Fruit fly (Drosophila melanogaster) whole organism, prepupa: ENCODE results near the gene CG14280.

Experiments used
- Blimp-1 ChIP-seq: fragments of 200-800 bp; sonication (Bioruptor generic); optimal IDR thresholded peaks from 3 replicates; lab custom pipeline; 2017; ENCODE audit warnings: missing biosample characterization, missing genetic modification characterization, mild to moderate bottlenecking, moderate library complexity, missing genetic modification reagents
- CG10631 ChIP-seq: fragments of 200-800 bp; sonication (Bioruptor generic); optimal IDR thresholded peaks from 2 replicates; lab custom pipeline; 2016; ENCODE audit warnings: missing biosample characterization, missing genetic modification characterization
- CG10669 ChIP-seq: fragments of 200-800 bp; sonication (Bioruptor generic); optimal IDR thresholded peaks from 3 replicates; lab custom pipeline; 2018; ENCODE audit warnings: missing biosample characterization, mild to moderate bottlenecking, missing genetic modification characterization, moderate library complexity
- CG11294 ChIP-seq: fragments of 200-800 bp; sonication (Bioruptor generic); IDR thresholded peaks from 2 replicates; pipeline ENCODE4 v1.3.6; 2022; ENCODE audit warnings: missing biosample characterization, missing genetic modification characterization
- CG11762 ChIP-seq: fragments of 200-800 bp; sonication (Bioruptor generic); optimal IDR thresholded peaks from 3 replicates; lab custom pipeline; 2016; ENCODE audit warnings: missing biosample characterization, missing genetic modification characterization; ENCODE audit not compliant: insufficient read depth
- CG1621 ChIP-seq: fragments of 200-800 bp; sonication (Bioruptor generic); optimal IDR thresholded peaks from 3 replicates; lab custom pipeline; 2018; ENCODE audit warnings: missing biosample characterization, mild to moderate bottlenecking, missing genetic modification characterization
- CG32006 ChIP-seq: fragments of 200-800 bp; sonication (Bioruptor generic); optimal IDR thresholded peaks from 3 replicates; lab custom pipeline; 2017; ENCODE audit warnings: missing biosample characterization, mild to moderate bottlenecking, missing genetic modification characterization
- CG34406 ChIP-seq: fragments of 200-800 bp; sonication (Bioruptor generic); optimal IDR thresholded peaks from 3 replicates; lab custom pipeline; 2016; ENCODE audit warnings: missing biosample characterization, missing genetic modification characterization
- CG3919 ChIP-seq: fragments of 200-800 bp; sonication (Bioruptor generic); optimal IDR thresholded peaks from 3 replicates; lab custom pipeline; 2016; ENCODE audit warnings: missing biosample characterization, missing genetic modification characterization
- CG4318 ChIP-seq: fragments of 200-800 bp; sonication (Bioruptor generic); optimal IDR thresholded peaks from 3 replicates; lab custom pipeline; 2017; ENCODE audit warnings: missing biosample characterization, mild to moderate bottlenecking, missing genetic modification characterization
- CG6276 ChIP-seq: fragments of 200-800 bp; sonication (Bioruptor generic); optimal IDR thresholded peaks from 2 replicates; lab custom pipeline; 2017; ENCODE audit warnings: missing biosample characterization, mild to moderate bottlenecking, missing genetic modification characterization
- CG6792 ChIP-seq: fragments of 200-800 bp; sonication (Bioruptor generic); optimal IDR thresholded peaks from 3 replicates; lab custom pipeline; 2016; ENCODE audit warnings: missing biosample characterization, missing genetic modification characterization
- CG6808 ChIP-seq: fragments of 200-800 bp; sonication (Bioruptor generic); optimal IDR thresholded peaks from 3 replicates; lab custom pipeline; 2017; ENCODE audit warnings: missing biosample characterization, missing genetic modification characterization, mild to moderate bottlenecking, moderate library complexity, missing genetic modification reagents
- CG6854 ChIP-seq: fragments of 200-800 bp; sonication (Bioruptor generic); optimal IDR thresholded peaks from 2 replicates; lab custom pipeline; 2017; ENCODE audit warnings: missing biosample characterization, mild to moderate bottlenecking, missing genetic modification characterization
- CG7368 ChIP-seq: fragments of 200-800 bp; sonication (Bioruptor generic); optimal IDR thresholded peaks from 3 replicates; lab custom pipeline; 2016; ENCODE audit warnings: missing biosample characterization, missing genetic modification characterization
- CG8119 ChIP-seq: fragments of 200-800 bp; sonication (Bioruptor generic); IDR thresholded peaks from 3 replicates; pipeline ENCODE4 v1.3.6; 2022; ENCODE audit warnings: missing biosample characterization, missing genetic modification characterization
- CG8319 ChIP-seq: fragments of 200-800 bp; sonication (Bioruptor generic); optimal IDR thresholded peaks from 3 replicates; lab custom pipeline; 2016; ENCODE audit warnings: missing biosample characterization, missing genetic modification characterization
- CG8632 ChIP-seq: fragments of 200-800 bp; sonication (Bioruptor generic); optimal IDR thresholded peaks from 3 replicates; lab custom pipeline; 2016; ENCODE audit warnings: missing biosample characterization, missing genetic modification characterization
- CG9139 ChIP-seq: fragments of 200-800 bp; sonication (Bioruptor generic); optimal IDR thresholded peaks from 3 replicates; lab custom pipeline; 2017; ENCODE audit warnings: missing biosample characterization, mild to moderate bottlenecking, missing genetic modification characterization
- Eip78C ChIP-seq: fragments of 200-800 bp; sonication (Bioruptor generic); peaks from one replicate; lab custom pipeline; 2016; ENCODE audit warnings: missing biosample characterization, missing genetic modification characterization
- Ets21C ChIP-seq: fragments of 200-800 bp; sonication (Bioruptor generic); optimal IDR thresholded peaks from 3 replicates; lab custom pipeline; 2016; ENCODE audit warnings: missing biosample characterization, missing genetic modification characterization
- Gug ChIP-seq: fragments of 200-800 bp; sonication (Bioruptor generic); IDR thresholded peaks from 2 replicates; pipeline ENCODE4 v1.3.6; 2022; ENCODE audit warnings: missing biosample characterization, missing genetic modification characterization
- Hr38 ChIP-seq: sonication (Bioruptor generic); optimal IDR thresholded peaks from 2 replicates; lab custom pipeline; 2016; ENCODE audit warnings: missing biosample characterization, missing genetic modification characterization
- Hr39 ChIP-seq: fragments of 200-800 bp; sonication (Bioruptor generic); optimal IDR thresholded peaks from 2 replicates; lab custom pipeline; 2016; ENCODE audit warnings: missing biosample characterization, missing genetic modification characterization
- Hr4 ChIP-seq: fragments of 200-800 bp; sonication (Bioruptor generic); optimal IDR thresholded peaks from 3 replicates; lab custom pipeline; 2016; ENCODE audit warnings: missing biosample characterization, missing genetic modification characterization
- Met ChIP-seq: fragments of 200-800 bp; sonication (Bioruptor generic); optimal IDR thresholded peaks from 3 replicates; lab custom pipeline; 2016; ENCODE audit warnings: missing biosample characterization, missing genetic modification characterization
- OdsH ChIP-seq: fragments of 200-800 bp; sonication (Bioruptor generic); optimal IDR thresholded peaks from 3 replicates; lab custom pipeline; 2016; ENCODE audit warnings: missing biosample characterization, missing genetic modification characterization
- Smox ChIP-seq: fragments of 200-800 bp; sonication (Bioruptor generic); optimal IDR thresholded peaks from 3 replicates; lab custom pipeline; 2016; ENCODE audit warnings: missing biosample characterization, missing genetic modification characterization
- Sox102F ChIP-seq: fragments of 200-800 bp; sonication (Bioruptor generic); optimal IDR thresholded peaks from 2 replicates; lab custom pipeline; 2016; ENCODE audit warnings: missing biosample characterization, mild to moderate bottlenecking, missing genetic modification characterization
- Sox14 ChIP-seq: fragments of 200-800 bp; sonication (Bioruptor generic); optimal IDR thresholded peaks from 3 replicates; lab custom pipeline; 2016; ENCODE audit warnings: missing biosample characterization, missing genetic modification characterization
- Sox15 ChIP-seq: fragments of 200-800 bp; sonication (Bioruptor generic); optimal IDR thresholded peaks from 3 replicates; lab custom pipeline; 2016; ENCODE audit warnings: missing biosample characterization, missing genetic modification characterization
- acj6 ChIP-seq: fragments of 200-800 bp; sonication (Bioruptor generic); optimal IDR thresholded peaks from 3 replicates; lab custom pipeline; 2016; ENCODE audit warnings: missing biosample characterization, missing genetic modification characterization
- cyc ChIP-seq: fragments of 200-800 bp; sonication (Bioruptor generic); optimal IDR thresholded peaks from 3 replicates; lab custom pipeline; 2016; ENCODE audit warnings: missing biosample characterization, missing genetic modification characterization
- dac ChIP-seq: fragments of 200-800 bp; sonication (Bioruptor generic); optimal IDR thresholded peaks from 2 replicates; lab custom pipeline; 2017; ENCODE audit warnings: missing biosample characterization, mild to moderate bottlenecking, missing genetic modification characterization
- dsx ChIP-seq: fragments of 200-800 bp; optimal IDR thresholded peaks from 3 replicates; lab custom pipeline; 2019; ENCODE audit warnings: missing biosample characterization, mild to moderate bottlenecking, missing genetic modification characterization, moderate library complexity; ENCODE audit not compliant: poor library complexity, severe bottlenecking
- eg ChIP-seq: fragments of 200-800 bp; sonication (Bioruptor generic); IDR thresholded peaks from 3 replicates; pipeline ENCODE4 v1.3.6; 2022; ENCODE audit warnings: missing biosample characterization, missing genetic modification characterization
- esn ChIP-seq: fragments of 200-800 bp; sonication (Bioruptor generic); optimal IDR thresholded peaks from 2 replicates; lab custom pipeline; 2016; ENCODE audit warnings: missing biosample characterization, mild to moderate bottlenecking, missing genetic modification characterization, moderate library complexity
- fd59A ChIP-seq: fragments of 200-800 bp; sonication (Bioruptor generic); optimal IDR thresholded peaks from 2 replicates; lab custom pipeline; 2017; ENCODE audit warnings: missing biosample characterization, mild to moderate bottlenecking, missing genetic modification characterization, missing genetic modification reagents
- fd85E ChIP-seq: fragments of 200-800 bp; sonication (Bioruptor generic); optimal IDR thresholded peaks from 3 replicates; lab custom pipeline; 2016; ENCODE audit warnings: missing biosample characterization, missing genetic modification characterization
- fkh ChIP-seq: fragments of 200-800 bp; sonication (Bioruptor generic); optimal IDR thresholded peaks from 3 replicates; lab custom pipeline; 2017; ENCODE audit warnings: missing biosample characterization, mild to moderate bottlenecking, missing genetic modification characterization, moderate library complexity
- lz ChIP-seq: fragments of 200-800 bp; sonication (Bioruptor generic); optimal IDR thresholded peaks from 3 replicates; lab custom pipeline; 2016; ENCODE audit warnings: missing biosample characterization, missing genetic modification characterization
- net ChIP-seq: fragments of 200-800 bp; sonication (Bioruptor generic); optimal IDR thresholded peaks from 3 replicates; lab custom pipeline; 2016; ENCODE audit warnings: missing biosample characterization, missing genetic modification characterization
- spab ChIP-seq: fragments of 200-800 bp; sonication (Bioruptor generic); optimal IDR thresholded peaks from 2 replicates; lab custom pipeline; 2017; ENCODE audit warnings: missing biosample characterization, mild to moderate bottlenecking, missing genetic modification characterization, missing genetic modification reagents
- ss ChIP-seq, 2 experiments: fragments of 200-800 bp; sonication (Bioruptor generic); optimal IDR thresholded peaks; 2 replicates in 1 of 2; 3 replicates in 1 of 2; lab custom pipeline; 2017 to 2018; ENCODE audit warnings: mild to moderate bottlenecking in 2 of 2, missing biosample characterization in 2 of 2, missing genetic modification characterization in 2 of 2, moderate library complexity in 1 of 2
- svp ChIP-seq: fragments of 200-800 bp; sonication (Bioruptor generic); peaks from one replicate; lab custom pipeline; 2016; ENCODE audit warnings: missing biosample characterization, missing genetic modification characterization
- topi ChIP-seq: fragments of 200-800 bp; sonication (Bioruptor generic); optimal IDR thresholded peaks from 3 replicates; lab custom pipeline; 2016; ENCODE audit warnings: missing biosample characterization, missing genetic modification characterization
- vri ChIP-seq: fragments of 200-800 bp; sonication (Bioruptor generic); optimal IDR thresholded peaks from 3 replicates; lab custom pipeline; 2016; ENCODE audit warnings: missing biosample characterization, mild to moderate bottlenecking, missing genetic modification characterization

CG14280 gene

dm6 chr3R:19250063-19250462, 6.5 kb upstream of the CG14280 start:
- TF ChIP-seq CG8632 (GFP tag; lab: Kevin White, UChicago) (no peak), Eip78C (GFP tag; lab: Kevin White, UChicago) (peak; percentile 13), eg (GFP tag; lab: Robert Waterston, UW) (no peak), CG10631 (GFP tag; lab: Kevin White, UChicago) (no peak), fkh (peak; percentile 70), spab (no peak)

dm6 chr3R:19253975-19254374, 2.6 kb upstream of the CG14280 start:
- TF ChIP-seq Met (no peak), CG3919 (GFP tag; lab: Kevin White, UChicago) (no peak), Blimp-1 (GFP tag; lab: Kevin White, UChicago) (no peak), Hr39 (GFP tag; lab: Kevin White, UChicago) (no peak), cyc (no peak), Hr4 (no peak), CG9139 (GFP tag; lab: Kevin White, UChicago) (no peak), svp (peak; percentile 63), Eip78C (GFP tag; lab: Kevin White, UChicago) (peak; percentile 45), ss (GFP tag; optimal IDR thresholded peaks at IDR 0.05; lab: Kevin White, UChicago) (peak; percentile 35 to 91), CG6854 (peak; percentile 82), CG6276 (GFP tag; lab: Kevin White, UChicago) (no peak), CG8119 (no peak), Ets21C (GFP tag; lab: Kevin White, UChicago) (no peak), fkh (no peak), Hr38 (GFP tag; lab: Kevin White, UChicago) (no peak), Sox102F (GFP tag; lab: Kevin White, UChicago) (no peak), fd59A (GFP tag; lab: Kevin White, UChicago) (no peak), CG34406 (GFP tag; lab: Kevin White, UChicago) (no peak), CG11762 (GFP tag; lab: Kevin White, UChicago) (no peak), CG1621 (peak; percentile 10), spab (no peak), esn (GFP tag; lab: Kevin White, UChicago) (no peak), vri (GFP tag; lab: Kevin White, UChicago) (peak; percentile 17), dac (no peak), dsx (GFP tag; lab: Kevin White, UChicago) (peak; percentile 1), lz (GFP tag; lab: Kevin White, UChicago) (no peak), Sox14 (GFP tag; lab: Kevin White, UChicago) (no peak), CG6792 (GFP tag; lab: Kevin White, UChicago) (no peak), OdsH (GFP tag; lab: Kevin White, UChicago) (no peak), fd85E (GFP tag; lab: Kevin White, UChicago) (no peak), CG6808 (GFP tag; lab: Kevin White, UChicago) (peak; percentile 10), CG8632 (GFP tag; lab: Kevin White, UChicago) (no peak), CG10669 (GFP tag; lab: Kevin White, UChicago) (peak; percentile 8)

- TF ChIP-seq CG32006 (peak; percentile 66), Eip78C (GFP tag; lab: Kevin White, UChicago) (peak; percentile 73), CG8319 (GFP tag; lab: Kevin White, UChicago) (no peak), Sox14 (GFP tag; lab: Kevin White, UChicago) (peak; percentile 23), acj6 (GFP tag; lab: Kevin White, UChicago) (peak; percentile 56), CG6276 (GFP tag; lab: Kevin White, UChicago) (peak; percentile 61), cyc (peak; percentile 52), Smox (GFP tag; lab: Kevin White, UChicago) (no peak), fd85E (GFP tag; lab: Kevin White, UChicago) (no peak), Hr4 (peak; percentile 23), CG6854 (no peak), Blimp-1 (GFP tag; lab: Kevin White, UChicago) (no peak), topi (GFP tag; lab: Kevin White, UChicago) (peak; percentile 44), CG34406 (GFP tag; lab: Kevin White, UChicago) (peak; percentile 18), CG7368 (GFP tag; lab: Kevin White, UChicago) (peak; percentile 30), CG10631 (GFP tag; lab: Kevin White, UChicago) (peak; percentile 71), fd59A (GFP tag; lab: Kevin White, UChicago) (peak; percentile 45), Gug (GFP tag; lab: Robert Waterston, UW) (peak; percentile 48), Ets21C (GFP tag; lab: Kevin White, UChicago) (no peak), Sox102F (GFP tag; lab: Kevin White, UChicago) (no peak), net (GFP tag; lab: Kevin White, UChicago) (peak; percentile 29), CG10669 (GFP tag; lab: Kevin White, UChicago) (peak; percentile 59), CG4318 (GFP tag; lab: Kevin White, UChicago) (peak; percentile 39), CG11294 (peak; percentile 47; the same call in 1 of the 2 replicates), Sox15 (GFP tag; lab: Kevin White, UChicago) (no peak), spab (peak; percentile 52)
These were observed 1.3 kb upstream of the CG14280 start for dm6 chr3R:19255255-19255654.
